Fruit fly (Drosophila melanogaster) whole organism, embryonic: ENCODE measurements around the gene Fancl.

Experiments used
- CG10321 ChIP-seq: fragments of 200-800 bp; sonication (Bioruptor generic); IDR thresholded peaks from 2 replicates; pipeline ENCODE4 v1.3.6; 2022; ENCODE audit warnings: missing biosample characterization, missing genetic modification characterization
- CG12391 ChIP-seq: fragments of 200-800 bp; sonication (Bioruptor generic); optimal IDR thresholded peaks from 3 replicates; lab custom pipeline; 2018; ENCODE audit warnings: missing biosample characterization, mild to moderate bottlenecking, missing genetic modification characterization, moderate library complexity
- CG4820 ChIP-seq: fragments of 200-800 bp; sonication (Bioruptor generic); optimal IDR thresholded peaks from 3 replicates; lab custom pipeline; 2016; ENCODE audit warnings: missing biosample characterization, missing genetic modification characterization
- Hr78 ChIP-seq, 2 experiments: fragments of 200-800 bp in 1 of 2; fragments of >200 bp in 1 of 2; sonication (Bioruptor generic) in 1 of 2; optimal IDR thresholded peaks; 2 replicates each; lab custom pipeline; 2017 to 2019; ENCODE audit warnings: missing biosample characterization in 2 of 2, missing genetic modification characterization in 2 of 2, mild to moderate bottlenecking in 1 of 2, moderate library complexity in 1 of 2
- PHDP ChIP-seq: fragments of 200-800 bp; sonication (Bioruptor generic); optimal IDR thresholded peaks from 3 replicates; lab custom pipeline; 2018; ENCODE audit warnings: missing biosample characterization, mild to moderate bottlenecking, missing genetic modification characterization, moderate library complexity
- Poxn ChIP-seq: fragments of 200-800 bp; sonication (Bioruptor generic); IDR thresholded peaks from 2 replicates; pipeline ENCODE4 v1.3.6; 2022; ENCODE audit warnings: missing biosample characterization, missing genetic modification characterization
- Ssrp ChIP-seq: fragments of 200-800 bp; sonication (Bioruptor generic); optimal IDR thresholded peaks from 2 replicates; lab custom pipeline; 2018; ENCODE audit warnings: missing biosample characterization, mild to moderate bottlenecking, missing genetic modification characterization, moderate library complexity
- fu2 ChIP-seq: fragments of 200-800 bp; sonication (Bioruptor generic); optimal IDR thresholded peaks from 2 replicates; lab custom pipeline; 2016; ENCODE audit warnings: missing biosample characterization, missing genetic modification characterization
- insv ChIP-seq, 2 experiments: fragments of 200-800 bp; sonication (Bioruptor generic); optimal IDR thresholded peaks; 3 replicates each; lab custom pipeline; 2016 to 2018; ENCODE audit warnings: missing biosample characterization in 2 of 2, missing genetic modification characterization in 2 of 2
- ranshi ChIP-seq: fragments of 200-800 bp; sonication (Bioruptor generic); IDR thresholded peaks from 2 replicates; pipeline ENCODE4 v1.3.6; 2022; ENCODE audit warnings: missing biosample characterization, missing genetic modification characterization
- rib ChIP-seq: fragments of 200-800 bp; sonication (Bioruptor generic); IDR thresholded peaks from 2 replicates; pipeline ENCODE4 v1.3.6; 2022; ENCODE audit warnings: missing biosample characterization, missing genetic modification characterization
- tup ChIP-seq: fragments of 200-800 bp; sonication (Bioruptor generic); optimal IDR thresholded peaks from 2 replicates; lab custom pipeline; 2016; ENCODE audit warnings: missing biosample characterization, mild to moderate bottlenecking, missing genetic modification characterization, moderate library complexity

dm6 chr3R:10055004-10055403 lies 2.3 kb upstream of the Fancl start:
- no peak for TF ChIP-seq insv (GFP tag; optimal IDR thresholded peaks at IDR 0.05; lab: Kevin White, UChicago)
- TF ChIP-seq CG12391: no peak
- no peak for TF ChIP-seq Ssrp (tag; lab: Kevin White, UChicago)
- TF ChIP-seq CG4820 (GFP tag; lab: Kevin White, UChicago): no peak
- TF ChIP-seq tup: no peak
- no peak for TF ChIP-seq PHDP (tag; lab: Kevin White, UChicago)
- no peak for TF ChIP-seq Poxn (GFP tag; lab: Robert Waterston, UW)
- TF ChIP-seq ranshi: no peak
- no peak for TF ChIP-seq fu2 (GFP tag; lab: Kevin White, UChicago)
- no peak for TF ChIP-seq CG10321 (GFP tag; lab: Robert Waterston, UW)
- no peak for TF ChIP-seq Hr78 (GFP tag; optimal IDR thresholded peaks at IDR 0.05; lab: Kevin White, UChicago)
- TF ChIP-seq rib (GFP tag; lab: Robert Waterston, UW): no peak
